Fruit fly (Drosophila melanogaster): Measurements from ENCODE around the gene ppk14.

Gene ppk14

dm6 chr2L:6309879-6310278, 44.9 kb upstream of the ppk14 start (continued):
- TF ChIP-seq Usf (GFP tag; optimal IDR thresholded peaks at IDR 0.05) (no peak), Fer3 (tag; optimal IDR thresholded peaks at IDR 0.05) (peak; percentile 33), CG15269 (tag; optimal IDR thresholded peaks at IDR 0.05) (peak; percentile 5), stc (GFP tag; IDR thresholded peaks at IDR 0.05) (no peak), slbo (GFP tag; IDR thresholded peaks at IDR 0.05) (no peak), corto (GFP tag; optimal IDR thresholded peaks at IDR 0.05) (no peak), cwo (GFP tag; optimal IDR thresholded peaks at IDR 0.05) (peak; percentile 34), CG4617 (GFP tag; optimal IDR thresholded peaks at IDR 0.05; ENCODE audit: borderline replicate concordance) (no peak), ind (GFP tag; optimal IDR thresholded peaks at IDR 0.05) (no peak), Mrtf (GFP tag; IDR thresholded peaks at IDR 0.05) (no peak), nom (GFP tag; optimal IDR thresholded peaks at IDR 0.05) (no peak), CG14710 (tag; optimal IDR thresholded peaks at IDR 0.05) (peak; percentile 22), CG4282 (GFP tag; optimal IDR thresholded peaks at IDR 0.05) (no peak), CG18599 (GFP tag; optimal IDR thresholded peaks at IDR 0.05) (peak; percentile 70), fd102C (GFP tag; optimal IDR thresholded peaks at IDR 0.05) (no peak), CG3281 (GFP tag; optimal IDR thresholded peaks at IDR 0.05) (peak; percentile 25), CG2712 (tag; optimal IDR thresholded peaks at IDR 0.05) (peak; percentile 49), slou (GFP tag; optimal IDR thresholded peaks at IDR 0.05) (no peak), Ada2b (GFP tag; IDR thresholded peaks at IDR 0.05) (no peak), Atf6 (GFP tag; IDR thresholded peaks at IDR 0.05) (no peak), sc (optimal IDR thresholded peaks at IDR 0.05) (no peak), sc (GFP tag; optimal IDR thresholded peaks at IDR 0.05) (no peak), CG7839 (tag; optimal IDR thresholded peaks at IDR 0.05) (peak; percentile 46), pum (GFP tag; optimal IDR thresholded peaks at IDR 0.05) (no peak), gt (GFP tag; IDR thresholded peaks at IDR 0.05) (no peak), crp (GFP tag; optimal IDR thresholded peaks at IDR 0.05) (no peak), CG1233 (GFP tag; optimal IDR thresholded peaks at IDR 0.05) (no peak), CG3163 (GFP tag; optimal IDR thresholded peaks at IDR 0.05) (no peak), dmrt99B (tag; optimal IDR thresholded peaks at IDR 0.05) (peak; percentile 61), CG10274 (GFP tag; optimal IDR thresholded peaks at IDR 0.05) (no peak), CG7271 (tag; optimal IDR thresholded peaks at IDR 0.05) (no peak), MTF-1 (GFP tag; optimal IDR thresholded peaks at IDR 0.05; ENCODE audit: borderline replicate concordance) (no peak), danr (GFP tag; IDR thresholded peaks at IDR 0.05) (no peak), CG3407 (GFP tag; optimal IDR thresholded peaks at IDR 0.05) (no peak), jigr1 (GFP tag; IDR thresholded peaks at IDR 0.05) (no peak), CG43689 (GFP tag; IDR thresholded peaks at IDR 0.05) (no peak), CG3065 (GFP tag; optimal IDR thresholded peaks at IDR 0.05) (no peak), CG18262 (tag; optimal IDR thresholded peaks at IDR 0.05) (peak; percentile 47), phol (tag; optimal IDR thresholded peaks at IDR 0.05) (peak; percentile 47), H2.0 (GFP tag; IDR thresholded peaks at IDR 0.05) (no peak), CG17328 (GFP tag; IDR thresholded peaks at IDR 0.05) (no peak), ro (GFP tag; IDR thresholded peaks at IDR 0.05) (no peak), luna (GFP tag; optimal IDR thresholded peaks at IDR 0.05) (no peak), tap (tag; optimal IDR thresholded peaks at IDR 0.05) (no peak), CG11504 (tag; optimal IDR thresholded peaks at IDR 0.05) (peak; percentile 50), Blimp-1 (GFP tag; optimal IDR thresholded peaks at IDR 0.05) (peak; percentile 55), Hr51 (GFP tag; optimal IDR thresholded peaks at IDR 0.05) (peak in 1 of 2 experiments; percentile 22), CG33213 (GFP tag; optimal IDR thresholded peaks at IDR 0.05) (no peak), CG15601 (tag; optimal IDR thresholded peaks at IDR 0.05) (no peak), CG2202 (tag; optimal IDR thresholded peaks at IDR 0.05) (no peak), Rx (GFP tag; IDR thresholded peaks at IDR 0.05) (no peak)
